Fruit fly (Drosophila melanogaster) whole organism, pupa: ENCODE measurements around the gene Acp63F.

Experiments
- CG10348 ChIP-seq: fragments of 200-800 bp; sonication (Bioruptor generic); IDR thresholded peaks from 2 replicates; pipeline ENCODE4 v1.3.6; 2022; ENCODE audit warnings: missing biosample characterization, missing genetic modification characterization
- CG17806 ChIP-seq: fragments of 200-800 bp; sonication (Bioruptor generic); optimal IDR thresholded peaks from 2 replicates; lab custom pipeline; 2018; ENCODE audit warnings: missing biosample characterization, mild to moderate bottlenecking, missing genetic modification characterization, moderate library complexity
- CG32121 ChIP-seq: fragments of 200-800 bp; sonication (Bioruptor generic); IDR thresholded peaks from 2 replicates; pipeline ENCODE4 v1.3.6; 2022; ENCODE audit warnings: missing biosample characterization, missing genetic modification characterization
- CG4496 ChIP-seq: fragments of 200-800 bp; sonication (Bioruptor generic); IDR thresholded peaks from 3 replicates; pipeline ENCODE4 v1.3.6; 2022; ENCODE audit warnings: missing biosample characterization, missing genetic modification characterization
- D1 ChIP-seq: fragments of 200-800 bp; sonication (Bioruptor generic); optimal IDR thresholded peaks from 2 replicates; lab custom pipeline; 2018; ENCODE audit warnings: missing biosample characterization, mild to moderate bottlenecking, missing genetic modification characterization, moderate library complexity
- EcR ChIP-seq: fragments of 200-800 bp; sonication (Bioruptor generic); optimal IDR thresholded peaks from 3 replicates; lab custom pipeline; 2019; ENCODE audit warnings: missing biosample characterization, missing genetic modification characterization, mild to moderate bottlenecking, moderate library complexity, missing genetic modification reagents
- Pif1B ChIP-seq: fragments of 200-800 bp; sonication (Bioruptor generic); optimal IDR thresholded peaks from 3 replicates; lab custom pipeline; 2016; ENCODE audit warnings: missing biosample characterization, missing genetic modification characterization
- rn ChIP-seq: fragments of 200-800 bp; sonication (Bioruptor generic); IDR thresholded peaks from 2 replicates; pipeline ENCODE4 v1.3.6; 2022; ENCODE audit warnings: missing biosample characterization, missing genetic modification characterization

dm6 chr3L:3825485-3825813 lies 9.3 kb upstream of the Acp63F start:
- TF ChIP-seq CG32121 (GFP tag; lab: Robert Waterston, UW) (no peak), CG17806 (tag; lab: Kevin White, UChicago) (no peak), Pif1B (GFP tag; lab: Kevin White, UChicago) (no peak), EcR (GFP tag; lab: Kevin White, UChicago) (no peak), D1 (tag; lab: Kevin White, UChicago) (no peak), CG10348 (no peak), rn (no peak), CG4496 (GFP tag; lab: Robert Waterston, UW) (no peak; the same call in 2 of the 3 replicates)
